Worm (Caenorhabditis elegans) whole organism, L2 larva: ENCODE data around the gene W05B10.4.

ENCODE experiments used
- C34F6.9 ChIP-seq: fragments of 150-350 bp; optimal IDR thresholded peaks from 2 replicates; lab custom pipeline; 2014; ENCODE audit warnings: missing biosample characterization, missing genetic modification characterization
- F13H6.1 ChIP-seq: sonication (generic microtip); optimal IDR thresholded peaks from 2 replicates; lab custom pipeline; 2016; ENCODE audit warnings: missing genetic modification characterization, missing compliant biosample characterization
- R02D3.7 ChIP-seq: fragments of 150-350 bp; optimal IDR thresholded peaks from 2 replicates; lab custom pipeline; 2014; ENCODE audit warnings: missing biosample characterization, missing genetic modification characterization
- ZK546.5 ChIP-seq: sonication (generic microtip); optimal IDR thresholded peaks from 2 replicates; lab custom pipeline; 2017; ENCODE audit warnings: missing biosample characterization, missing genetic modification characterization
- alr-1 ChIP-seq: fragments of 150-350 bp; optimal IDR thresholded peaks from 2 replicates; lab custom pipeline; 2014; ENCODE audit warnings: missing biosample characterization, missing genetic modification characterization
- aly-2 ChIP-seq: fragments of 150-350 bp; optimal IDR thresholded peaks from 2 replicates; lab custom pipeline; 2014; ENCODE audit warnings: missing biosample characterization, missing genetic modification characterization
- blmp-1 ChIP-seq: sonication (generic microtip); optimal IDR thresholded peaks from 2 replicates; lab custom pipeline; 2017; ENCODE audit warnings: missing genetic modification characterization, mild to moderate bottlenecking, missing compliant biosample characterization, antibody characterized with exemption, moderate library complexity; ENCODE audit not compliant: insufficient read depth
- ceh-16 ChIP-seq: fragments of 150-350 bp; optimal IDR thresholded peaks from 2 replicates; lab custom pipeline; 2014; ENCODE audit warnings: missing biosample characterization, missing genetic modification characterization
- crh-2 ChIP-seq: sonication (generic microtip); optimal IDR thresholded peaks from 2 replicates; lab custom pipeline; 2017; ENCODE audit warnings: missing biosample characterization, missing genetic modification characterization
- dmd-4 ChIP-seq: sonication (generic microtip); optimal IDR thresholded peaks from 2 replicates; lab custom pipeline; 2017; ENCODE audit warnings: missing biosample characterization, missing genetic modification characterization
- egl-27 ChIP-seq: sonication (generic microtip); optimal IDR thresholded peaks from 3 replicates; lab custom pipeline; 2017; ENCODE audit warnings: missing biosample characterization, missing genetic modification reagents, missing genetic modification characterization
- elt-1 ChIP-seq: fragments of 150-350 bp; optimal IDR thresholded peaks from 2 replicates; lab custom pipeline; 2014; ENCODE audit warnings: missing biosample characterization, missing genetic modification characterization
- elt-3 ChIP-seq: sonication (generic microtip); optimal IDR thresholded peaks from 2 replicates; lab custom pipeline; 2017; ENCODE audit warnings: missing biosample characterization, missing genetic modification characterization
- fos-1 ChIP-seq: fragments of 150-350 bp; optimal IDR thresholded peaks from 2 replicates; lab custom pipeline; 2014; ENCODE audit warnings: missing biosample characterization, missing genetic modification characterization
- gmeb-1 ChIP-seq: fragments of 150-350 bp; optimal IDR thresholded peaks from 2 replicates; lab custom pipeline; 2014; ENCODE audit warnings: missing biosample characterization, missing genetic modification characterization
- lin-11 ChIP-seq: fragments of 150-350 bp; sonication (generic microtip); optimal IDR thresholded peaks from 2 replicates; lab custom pipeline; 2014; ENCODE audit warnings: missing biosample characterization, missing genetic modification characterization, inconsistent platforms, mixed read lengths
- lin-13 ChIP-seq: fragments of 150-350 bp; optimal IDR thresholded peaks from 2 replicates; lab custom pipeline; 2014; ENCODE audit warnings: missing biosample characterization, missing genetic modification reagents, missing genetic modification characterization
- lin-39 ChIP-seq: fragments of 150-350 bp; optimal IDR thresholded peaks from 2 replicates; lab custom pipeline; 2014; ENCODE audit warnings: missing biosample characterization, missing genetic modification reagents, missing genetic modification characterization
- lsy-2 ChIP-seq, 2 experiments: fragments of 150-350 bp in 1 of 2; sonication (generic microtip) in 1 of 2; optimal IDR thresholded peaks; 2 replicates each; lab custom pipeline; 2014 to 2017; ENCODE audit warnings: missing biosample characterization in 2 of 2, missing genetic modification characterization in 2 of 2
- mab-5 ChIP-seq: fragments of 150-350 bp; optimal IDR thresholded peaks from 2 replicates; lab custom pipeline; 2014; ENCODE audit warnings: missing biosample characterization, missing genetic modification characterization
- mbf-1 ChIP-seq: sonication (generic microtip); optimal IDR thresholded peaks from 2 replicates; lab custom pipeline; 2017; ENCODE audit warnings: missing biosample characterization, missing genetic modification characterization
- nhr-10 ChIP-seq: sonication (generic microtip); optimal IDR thresholded peaks from 2 replicates; lab custom pipeline; 2017; ENCODE audit warnings: missing biosample characterization, missing genetic modification characterization
- nhr-12 ChIP-seq: fragments of 150-350 bp; optimal IDR thresholded peaks from 2 replicates; lab custom pipeline; 2014; ENCODE audit warnings: missing biosample characterization, missing genetic modification characterization
- nhr-129 ChIP-seq: fragments of 150-350 bp; optimal IDR thresholded peaks from 2 replicates; lab custom pipeline; 2014; ENCODE audit warnings: missing biosample characterization, missing genetic modification characterization
- nhr-21 ChIP-seq: fragments of 150-350 bp; optimal IDR thresholded peaks from 2 replicates; lab custom pipeline; 2014; ENCODE audit warnings: missing biosample characterization, missing genetic modification characterization
- nhr-237 ChIP-seq: fragments of 150-350 bp; optimal IDR thresholded peaks from 2 replicates; lab custom pipeline; 2014; ENCODE audit warnings: missing biosample characterization, missing genetic modification characterization
- nhr-6 ChIP-seq: fragments of 150-350 bp; optimal IDR thresholded peaks from 2 replicates; lab custom pipeline; 2014; ENCODE audit warnings: missing biosample characterization, missing genetic modification characterization
- nhr-77 ChIP-seq: fragments of 150-350 bp; optimal IDR thresholded peaks from 2 replicates; lab custom pipeline; 2014; ENCODE audit warnings: missing biosample characterization, missing genetic modification characterization
- peb-1 ChIP-seq: fragments of 150-350 bp; optimal IDR thresholded peaks from 2 replicates; lab custom pipeline; 2014; ENCODE audit warnings: missing biosample characterization, missing genetic modification characterization
- sem-4 ChIP-seq: fragments of 150-350 bp; optimal IDR thresholded peaks from 2 replicates; lab custom pipeline; 2014; ENCODE audit warnings: missing biosample characterization, missing genetic modification reagents, missing genetic modification characterization
- skn-1 ChIP-seq: sonication (generic microtip); optimal IDR thresholded peaks from 2 replicates; lab custom pipeline; 2017; ENCODE audit warnings: missing biosample characterization, missing genetic modification characterization
- sma-3 ChIP-seq: sonication (generic microtip); optimal IDR thresholded peaks from 2 replicates; lab custom pipeline; 2016; ENCODE audit warnings: missing genetic modification reagents, missing genetic modification characterization, missing compliant biosample characterization
- sma-9 ChIP-seq, 2 experiments: fragments of 150-350 bp in 1 of 2; sonication (generic microtip) in 1 of 2; optimal IDR thresholded peaks; 2 replicates each; lab custom pipeline; 2014 to 2016; ENCODE audit warnings: missing genetic modification characterization in 2 of 2, mild to moderate bottlenecking in 1 of 2, missing biosample characterization in 1 of 2, missing compliant biosample characterization in 1 of 2, missing genetic modification reagents in 1 of 2, moderate library complexity in 1 of 2
- snpc-4 ChIP-seq: fragments of 150-350 bp; optimal IDR thresholded peaks from 2 replicates; lab custom pipeline; 2014; ENCODE audit warnings: missing biosample characterization, missing genetic modification characterization
- unc-39 ChIP-seq: fragments of 150-350 bp; optimal IDR thresholded peaks from 2 replicates; lab custom pipeline; 2014; ENCODE audit warnings: missing biosample characterization, missing genetic modification characterization
- unc-55 ChIP-seq: fragments of 150-350 bp; sonication (generic microtip); optimal IDR thresholded peaks from 3 replicates; lab custom pipeline; 2014; ENCODE audit warnings: missing biosample characterization, missing genetic modification reagents, missing genetic modification characterization
- unc-62 ChIP-seq: fragments of 150-350 bp; optimal IDR thresholded peaks from 2 replicates; lab custom pipeline; 2014; ENCODE audit warnings: missing biosample characterization, missing genetic modification reagents, missing genetic modification characterization
- zag-1 ChIP-seq: fragments of 150-350 bp; optimal IDR thresholded peaks from 2 replicates; lab custom pipeline; 2014; ENCODE audit warnings: missing biosample characterization, missing genetic modification characterization
- ztf-1 ChIP-seq: fragments of 200-800 bp; sonication (Bioruptor generic); conservative IDR thresholded peaks from 2 replicates; pipeline ENCODE4 v1.3.6; 2022; ENCODE audit warnings: missing genetic modification characterization, missing compliant biosample characterization
- ztf-11 ChIP-seq: sonication (generic microtip); optimal IDR thresholded peaks from 2 replicates; lab custom pipeline; 2017; ENCODE audit warnings: missing biosample characterization, missing genetic modification characterization
- ztf-4 ChIP-seq: fragments of 150-350 bp; optimal IDR thresholded peaks from 2 replicates; lab custom pipeline; 2014; ENCODE audit warnings: missing biosample characterization, missing genetic modification characterization

W05B10.4 gene

DNA sequence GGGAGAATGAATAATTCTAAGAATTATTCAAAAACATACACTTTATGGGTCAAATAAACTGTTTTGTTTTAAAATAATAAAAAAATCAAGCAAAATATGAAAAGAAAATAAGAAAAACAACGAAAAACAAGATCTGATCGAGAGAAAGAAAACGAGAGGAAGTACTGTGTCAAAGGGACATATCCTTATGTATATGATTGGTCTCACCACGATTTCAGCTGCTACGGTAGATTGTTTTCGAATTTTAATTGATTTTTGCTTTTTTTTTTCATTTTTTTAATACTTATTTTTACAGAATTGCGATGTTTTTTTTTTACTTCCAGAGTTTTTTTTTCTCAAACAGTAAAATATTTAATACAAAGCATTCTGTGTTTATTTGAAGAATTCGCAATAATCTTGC is 28.8 kb downstream of the W05B10.4 start:
- TF ChIP-seq mab-5 (tag; lab: Kevin White, UChicago) (no peak), nhr-21 (tag; lab: Kevin White, UChicago) (no peak), nhr-12 (tag; lab: Kevin White, UChicago) (no peak), aly-2 (tag; lab: Kevin White, UChicago) (no peak), ztf-1 (GFP tag; lab: Robert Waterston, UW) (no peak), nhr-10 (tag; lab: Kevin White, UChicago) (no peak), lin-39 (no peak), ceh-16 (tag; lab: Kevin White, UChicago) (no peak), sem-4 (tag; lab: Kevin White, UChicago) (no peak), zag-1 (tag; lab: Kevin White, UChicago) (no peak), ZK546.5 (tag; lab: Kevin White, UChicago) (no peak), nhr-129 (tag; lab: Kevin White, UChicago) (no peak), gmeb-1 (tag; lab: Kevin White, UChicago) (no peak), alr-1 (tag; lab: Kevin White, UChicago) (no peak), blmp-1 (tag; lab: Kevin White, UChicago) (no peak), elt-1 (tag; lab: Kevin White, UChicago) (no peak), nhr-77 (tag; lab: Kevin White, UChicago) (no peak), unc-62 (GFP tag; lab: Kevin White, UChicago) (no peak), dmd-4 (tag; lab: Kevin White, UChicago) (no peak)

DNA sequence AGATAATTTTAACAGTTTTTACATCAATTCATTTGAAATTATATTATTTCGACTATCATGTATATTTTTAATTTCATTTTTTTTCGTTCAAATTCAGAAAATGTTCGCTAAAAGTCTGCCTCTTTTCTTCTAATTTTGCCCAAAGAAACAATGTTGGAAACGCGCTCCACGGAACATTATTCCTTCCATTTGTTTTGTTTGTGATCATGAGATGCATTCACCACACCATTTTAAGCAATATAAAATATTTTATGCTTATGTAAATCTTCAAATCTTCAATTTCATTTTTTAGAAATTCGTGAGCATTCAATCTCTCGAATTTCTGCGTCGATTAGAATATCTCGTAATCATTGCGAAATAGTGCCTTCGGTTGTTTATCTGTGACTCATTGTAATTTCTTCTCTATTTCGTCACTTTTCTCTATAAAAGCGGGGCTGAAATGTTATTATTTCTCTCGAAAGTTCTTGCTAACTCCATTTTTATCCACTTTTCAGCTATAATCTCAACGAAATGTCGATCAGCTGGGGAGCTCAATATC is 29.4 kb downstream of the W05B10.4 start, which contains the start of gene istr-1:
TSS of gene istr-1 (plus strand) at position 495 of the 538 bp plus-strand sequence.
- no peak for TF ChIP-seq nhr-21 (tag; lab: Kevin White, UChicago)
- TF ChIP-seq crh-2 (tag; lab: Kevin White, UChicago) = no peak
- peak; percentile 12 for TF ChIP-seq fos-1 (tag; lab: Kevin White, UChicago)
- TF ChIP-seq ZK546.5 (tag; lab: Kevin White, UChicago) = no peak
- TF ChIP-seq dmd-4 (tag; lab: Kevin White, UChicago) = no peak
- no peak for TF ChIP-seq ztf-1 (GFP tag; lab: Robert Waterston, UW)
- no peak for TF ChIP-seq nhr-12 (tag; lab: Kevin White, UChicago)
- no peak for TF ChIP-seq sma-3 (GFP tag; lab: Kevin White, UChicago)
- TF ChIP-seq elt-1 (tag; lab: Kevin White, UChicago) = no peak
- TF ChIP-seq lsy-2 (tag; optimal IDR thresholded peaks at IDR 0.05; lab: Kevin White, UChicago) = no peak
- peak; percentile 66 for TF ChIP-seq C34F6.9 (tag; lab: Kevin White, UChicago)
- TF ChIP-seq nhr-77 (tag; lab: Kevin White, UChicago) = no peak
- TF ChIP-seq F13H6.1 (tag; lab: Kevin White, UChicago) = no peak
- TF ChIP-seq mbf-1 (tag; lab: Kevin White, UChicago) = no peak
- TF ChIP-seq unc-39 (tag; lab: Kevin White, UChicago) = no peak
- peak; percentile 33 for TF ChIP-seq nhr-129 (tag; lab: Kevin White, UChicago)
- no peak for TF ChIP-seq nhr-6 (tag; lab: Kevin White, UChicago)
- TF ChIP-seq sem-4 (tag; lab: Kevin White, UChicago) = no peak
- no peak for TF ChIP-seq nhr-10 (tag; lab: Kevin White, UChicago)
- TF ChIP-seq R02D3.7 (tag; lab: Kevin White, UChicago) = no peak
- TF ChIP-seq lin-13 (GFP tag; lab: Kevin White, UChicago) = no peak
- TF ChIP-seq unc-55 (GFP tag; lab: Kevin White, UChicago) = peak; percentile 34
- TF ChIP-seq ztf-11 (tag; lab: Kevin White, UChicago) = no peak
- no peak for TF ChIP-seq zag-1 (tag; lab: Kevin White, UChicago)
- TF ChIP-seq peb-1 (tag; lab: Kevin White, UChicago) = no peak
- TF ChIP-seq sma-9 (GFP tag; optimal IDR thresholded peaks at IDR 0.05; lab: Kevin White, UChicago) = no peak
- no peak for TF ChIP-seq sma-9 (tag; optimal IDR thresholded peaks at IDR 0.05; lab: Kevin White, UChicago)
- no peak for TF ChIP-seq unc-62 (GFP tag; lab: Kevin White, UChicago)
- TF ChIP-seq snpc-4 (tag; lab: Kevin White, UChicago) = no peak
- peak; percentile 11 for TF ChIP-seq skn-1 (tag; lab: Kevin White, UChicago)
- TF ChIP-seq ceh-16 (tag; lab: Kevin White, UChicago) = no peak
- no peak for TF ChIP-seq alr-1 (tag; lab: Kevin White, UChicago)
- no peak for TF ChIP-seq aly-2 (tag; lab: Kevin White, UChicago)
- no peak for TF ChIP-seq lin-11 (tag; lab: Kevin White, UChicago)
- TF ChIP-seq ztf-4 (tag; lab: Kevin White, UChicago) = no peak
- TF ChIP-seq egl-27 = no peak
- no peak for TF ChIP-seq gmeb-1 (tag; lab: Kevin White, UChicago)
- TF ChIP-seq mab-5 (tag; lab: Kevin White, UChicago) = no peak
- no peak for TF ChIP-seq nhr-237 (tag; lab: Kevin White, UChicago)
- no peak for TF ChIP-seq elt-3
